Fruit fly (Drosophila melanogaster): ENCODE data around the gene CG42300.

Gene CG42300

DNA sequence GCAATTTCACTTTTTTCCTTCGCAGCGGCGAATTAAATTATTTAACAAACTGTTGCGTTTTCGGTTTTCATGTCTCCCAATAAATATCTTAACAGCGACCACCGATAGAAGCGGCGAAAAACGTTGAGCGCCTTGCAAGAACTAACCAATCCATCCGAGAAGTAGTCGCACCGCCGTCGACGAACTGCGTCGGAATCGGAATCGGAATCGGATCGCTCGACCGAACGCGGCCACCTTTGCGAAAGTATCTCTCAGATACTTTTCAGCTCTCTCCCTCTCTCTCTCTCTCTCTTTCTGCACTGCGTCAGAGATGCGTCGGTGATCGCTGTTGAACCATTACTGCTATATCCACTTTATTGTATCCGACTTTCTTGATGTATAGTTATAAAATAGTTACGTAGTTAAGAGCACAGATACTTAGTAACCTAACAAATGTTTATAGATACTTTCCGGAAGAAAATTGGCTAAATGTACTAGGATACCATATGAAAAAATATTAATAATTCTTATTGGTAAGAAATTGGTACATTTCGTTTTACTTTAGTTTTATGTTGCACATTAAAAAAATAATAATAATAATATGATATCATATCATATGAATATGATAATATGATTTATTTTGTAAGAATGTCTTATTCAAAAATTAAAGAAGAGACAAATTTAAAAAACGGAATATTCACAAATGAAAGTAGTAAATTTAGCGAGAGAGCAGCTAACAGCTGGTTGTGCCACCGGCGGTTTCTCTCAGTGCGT, 37.8 kb upstream of the CG42300 start, which contains the start of gene Chsy (continued):
- TF ChIP-seq fd102C (GFP tag; optimal IDR thresholded peaks at IDR 0.05) (no peak), CG1647 (GFP tag; optimal IDR thresholded peaks at IDR 0.05) (no peak), Vsx1 (GFP tag; optimal IDR thresholded peaks at IDR 0.05) (no peak), Hmx (GFP tag; optimal IDR thresholded peaks at IDR 0.05) (no peak), Lpt (GFP tag; optimal IDR thresholded peaks at IDR 0.05) (no peak), pita (GFP tag; optimal IDR thresholded peaks at IDR 0.05) (no peak), Dref (GFP tag; IDR thresholded peaks at IDR 0.05) (no peak), CG8089 (GFP tag; optimal IDR thresholded peaks at IDR 0.05) (no peak), Six4 (GFP tag; optimal IDR thresholded peaks at IDR 0.05) (no peak), CG2202 (tag; optimal IDR thresholded peaks at IDR 0.05) (no peak), CG11723 (GFP tag; optimal IDR thresholded peaks at IDR 0.05) (no peak), CG10462 (GFP tag; optimal IDR thresholded peaks at IDR 0.05) (no peak), CG4854 (GFP tag; optimal IDR thresholded peaks at IDR 0.05) (no peak), insv (GFP tag; optimal IDR thresholded peaks at IDR 0.05) (no peak), tx (GFP tag; optimal IDR thresholded peaks at IDR 0.05) (no peak), CG11695 (GFP tag; IDR thresholded peaks at IDR 0.05) (0 out of 3 replicates have a peak, but pooled peaks have one; percentile 29), CG4360 (GFP tag; IDR thresholded peaks at IDR 0.05) (no peak), dati (GFP tag; IDR thresholded peaks at IDR 0.05) (no peak), HLH4C (GFP tag; IDR thresholded peaks at IDR 0.05; ENCODE audit: partially characterized antibody) (no peak), CG3281 (GFP tag; optimal IDR thresholded peaks at IDR 0.05) (no peak), bigmax (GFP tag; optimal IDR thresholded peaks at IDR 0.05) (no peak), row (GFP tag; IDR thresholded peaks at IDR 0.05) (peak; percentile 80), fu2 (GFP tag; optimal IDR thresholded peaks at IDR 0.05) (no peak), jumu (GFP tag; optimal IDR thresholded peaks at IDR 0.05) (no peak), CG18764 (GFP tag; optimal IDR thresholded peaks at IDR 0.05) (no peak), gsb (GFP tag; IDR thresholded peaks at IDR 0.05) (no peak), bowl (GFP tag; IDR thresholded peaks at IDR 0.05) (no peak), Drgx (GFP tag; IDR thresholded peaks at IDR 0.05) (no peak), CG7556 (GFP tag; optimal IDR thresholded peaks at IDR 0.05) (peak; percentile 33), CG2889 (GFP tag; IDR thresholded peaks at IDR 0.05) (no peak), YL-1 (GFP tag; optimal IDR thresholded peaks at IDR 0.05) (no peak), cg (GFP tag; optimal IDR thresholded peaks at IDR 0.05) (no peak), CG5180 (GFP tag; optimal IDR thresholded peaks at IDR 0.05) (peak; percentile 14), crol (GFP tag; IDR thresholded peaks at IDR 0.05) (no peak), B-H1 (GFP tag; IDR thresholded peaks at IDR 0.05) (peak; percentile 10; the same call in 1 of the 3 replicates), Ptx1 (GFP tag; IDR thresholded peaks at IDR 0.05) (no peak), Ets65A (GFP tag) (no peak), Jarid2 (GFP tag; optimal IDR thresholded peaks at IDR 0.05) (peak; percentile 73), gro (GFP tag; optimal IDR thresholded peaks at IDR 0.05) (no peak), maf-S (GFP tag; optimal IDR thresholded peaks at IDR 0.05) (no peak), CG10565 (GFP tag; optimal IDR thresholded peaks at IDR 0.05) (no peak), Oli (tag; optimal IDR thresholded peaks at IDR 0.05) (no peak), CG15514 (GFP tag; optimal IDR thresholded peaks at IDR 0.05) (peak; percentile 92), Oaz (GFP tag; IDR thresholded peaks at IDR 0.05) (no peak), Adf1 (GFP tag; IDR thresholded peaks at IDR 0.05) (peak; percentile 53; the same call in 1 of the 2 replicates), CG2199 (GFP tag; IDR thresholded peaks at IDR 0.05) (peak; percentile 69), Atf6 (GFP tag; IDR thresholded peaks at IDR 0.05) (no peak), CG3726 (GFP tag; IDR thresholded peaks at IDR 0.05) (no peak), CG14050 (GFP tag; IDR thresholded peaks at IDR 0.05) (no peak), CHES-1-like (GFP tag; optimal IDR thresholded peaks at IDR 0.05) (no peak), Poxn (GFP tag; IDR thresholded peaks at IDR 0.05) (no peak), shn (GFP tag; optimal IDR thresholded peaks at IDR 0.05) (no peak)

Measured in whole organism, embryonic.